Fruit fly (Drosophila melanogaster) whole organism, embryonic: ENCODE measurements around the gene CG5541.

Experiments used
- ERR ChIP-seq: fragments of 200-800 bp; sonication (Bioruptor generic); optimal IDR thresholded peaks from 2 replicates; lab custom pipeline; 2016; ENCODE audit warnings: missing biosample characterization, missing genetic modification characterization
- sr ChIP-seq: fragments of 200-800 bp; sonication (Bioruptor generic); IDR thresholded peaks from 3 replicates; pipeline ENCODE4 v1.3.6; 2022; ENCODE audit warnings: missing biosample characterization, missing genetic modification characterization

DNA sequence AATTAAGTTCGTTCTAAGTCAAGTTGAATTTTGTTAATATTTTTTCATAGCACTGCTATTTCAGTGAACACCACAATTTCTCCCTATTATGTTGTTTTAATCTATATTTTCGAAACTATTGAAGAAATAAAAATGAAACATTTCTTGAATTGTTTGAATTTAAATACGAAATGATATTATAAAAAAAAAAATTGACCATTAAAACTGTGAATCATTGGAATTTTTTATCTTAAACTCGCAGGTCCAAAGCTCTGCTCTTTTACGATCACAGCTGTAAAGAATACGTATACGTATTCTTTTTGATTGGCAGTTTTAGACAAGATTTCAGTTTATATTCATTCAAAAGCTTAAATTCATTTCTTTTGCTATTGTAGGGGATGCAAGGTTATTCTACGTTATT, 20.5 kb upstream of the CG5541 start:
- TF ChIP-seq sr (GFP tag; lab: Robert Waterston, UW): no peak
- no peak for TF ChIP-seq ERR (GFP tag; lab: Kevin White, UChicago)
